Fruit fly (Drosophila melanogaster): ENCODE data around the gene Ilp6.

Ilp6 gene

DNA sequence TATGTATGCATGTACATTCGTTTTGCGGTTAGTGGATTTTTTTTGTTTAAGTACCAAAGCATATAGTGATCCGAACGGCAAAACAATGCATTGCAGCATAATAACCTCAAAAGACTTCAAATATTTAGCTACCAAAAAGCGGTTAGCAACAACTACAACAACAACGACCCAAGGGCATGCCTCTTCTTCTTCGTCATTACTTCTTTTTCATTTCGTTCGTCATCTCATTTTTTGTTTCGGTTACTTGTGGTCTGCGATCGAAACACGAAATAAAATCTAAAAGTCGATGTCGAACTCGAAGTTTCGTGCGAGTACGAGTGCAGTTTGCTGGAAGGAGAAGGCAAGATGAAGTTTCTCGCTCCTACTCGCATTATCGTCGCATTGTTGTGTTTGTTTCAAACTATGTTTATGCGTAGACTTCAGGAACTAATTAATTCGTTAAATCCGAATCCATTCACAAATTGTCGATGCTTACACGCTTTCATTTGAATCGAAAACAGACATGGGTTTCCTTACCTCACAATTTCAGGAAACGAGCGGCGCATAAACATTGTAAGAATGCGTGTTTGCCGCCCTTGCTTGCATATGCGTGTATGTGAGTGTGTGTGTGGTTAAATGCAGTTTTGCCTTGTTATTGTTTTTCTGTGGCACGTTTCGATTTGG is 35.6 kb downstream of the Ilp6 start (continued):
- TF ChIP-seq Blimp-1 (GFP tag; optimal IDR thresholded peaks at IDR 0.05) (peak; percentile 77), fd59A (GFP tag; optimal IDR thresholded peaks at IDR 0.05) (peak; percentile 84), cyc (GFP tag; optimal IDR thresholded peaks at IDR 0.05) (peak; percentile 94), CG1621 (tag; optimal IDR thresholded peaks at IDR 0.05) (peak; percentile 93), CG6808 (GFP tag; optimal IDR thresholded peaks at IDR 0.05) (peak; percentile 85), pdm3 (GFP tag; optimal IDR thresholded peaks at IDR 0.05) (peak; percentile 93), CG6792 (GFP tag; optimal IDR thresholded peaks at IDR 0.05) (peak; percentile 91), CG6163 (GFP tag; IDR thresholded peaks at IDR 0.05) (peak; percentile 97), Eip75B (GFP tag; optimal IDR thresholded peaks at IDR 0.05) (peak; percentile 95), CG8319 (GFP tag; optimal IDR thresholded peaks at IDR 0.05) (peak; percentile 86), Smox (GFP tag; optimal IDR thresholded peaks at IDR 0.05) (peak; percentile 88), Sox14 (GFP tag; optimal IDR thresholded peaks at IDR 0.05) (peak; percentile 92), fkh (GFP tag; optimal IDR thresholded peaks at IDR 0.05) (peak; percentile 44), CG31627 (GFP tag; optimal IDR thresholded peaks at IDR 0.05) (peak; percentile 86), CG10669 (GFP tag; optimal IDR thresholded peaks at IDR 0.05) (peak; percentile 95), Sox15 (GFP tag; optimal IDR thresholded peaks at IDR 0.05) (peak; percentile 70), ss (GFP tag; optimal IDR thresholded peaks at IDR 0.05) (peak; percentile 95), CG10631 (GFP tag; optimal IDR thresholded peaks at IDR 0.05) (peak; percentile 89), Gug (GFP tag; IDR thresholded peaks at IDR 0.05) (peak; percentile 87), salr (GFP tag; optimal IDR thresholded peaks at IDR 0.05) (peak; percentile 79 to 91), CG8119 (GFP tag; IDR thresholded peaks at IDR 0.05) (peak; percentile 85), achi (GFP tag; optimal IDR thresholded peaks at IDR 0.05) (peak; percentile 87), Ets21C (GFP tag; optimal IDR thresholded peaks at IDR 0.05) (peak; percentile 84), CG6854 (GFP tag; optimal IDR thresholded peaks at IDR 0.05) (peak; percentile 91)

DNA sequence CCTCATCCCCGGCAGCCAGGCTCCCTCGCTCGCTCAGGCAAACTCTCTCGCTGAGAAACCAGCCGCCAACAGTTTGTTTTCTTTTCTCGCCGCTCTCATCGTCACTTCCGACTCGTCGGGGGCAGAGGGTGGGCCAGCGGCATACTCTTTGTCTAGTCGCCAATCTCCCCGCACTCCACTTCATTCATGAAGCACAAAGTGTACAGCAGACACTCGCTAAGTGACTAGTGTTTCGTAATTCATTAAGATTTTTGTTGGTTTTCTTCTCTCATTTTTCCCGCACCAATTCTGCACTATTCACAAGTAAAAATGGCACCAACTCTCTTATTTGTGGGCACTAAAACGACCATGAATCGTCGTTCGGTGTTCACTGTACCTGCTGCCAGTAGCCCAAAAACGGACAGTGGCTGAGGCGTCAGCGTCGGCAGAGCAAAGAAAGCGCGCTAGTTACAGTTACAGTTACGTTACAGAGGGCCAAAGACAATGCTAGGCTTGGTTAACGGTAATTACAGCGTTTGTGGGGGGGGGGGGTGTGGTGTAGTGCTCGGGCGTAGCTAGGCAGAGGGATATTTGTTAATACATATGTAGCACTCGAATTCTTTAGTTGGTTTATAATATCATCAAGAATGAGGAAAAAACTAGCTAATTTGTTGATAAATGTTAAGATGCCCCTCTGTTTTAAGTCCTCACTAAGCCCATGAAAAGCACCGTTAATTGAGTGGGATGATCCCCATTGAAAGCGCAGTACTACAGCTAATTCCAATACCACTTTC is 36.8 kb downstream of the Ilp6 start:
- TF ChIP-seq Ets96B (tag; optimal IDR thresholded peaks at IDR 0.05) (peak; percentile 91), CG6854 (GFP tag; optimal IDR thresholded peaks at IDR 0.05) (peak; percentile 42), Hr39 (GFP tag; optimal IDR thresholded peaks at IDR 0.05) (peak; percentile 95), Lpt (GFP tag; optimal IDR thresholded peaks at IDR 0.05) (peak; percentile 95), fd85E (GFP tag; optimal IDR thresholded peaks at IDR 0.05) (peak; percentile 72), lz (GFP tag; optimal IDR thresholded peaks at IDR 0.05) (peak; percentile 94), Smox (GFP tag; optimal IDR thresholded peaks at IDR 0.05) (peak; percentile 88), eg (GFP tag; IDR thresholded peaks at IDR 0.05) (peak; percentile 97), CG6792 (GFP tag; optimal IDR thresholded peaks at IDR 0.05) (peak; percentile 95), CG7368 (GFP tag; optimal IDR thresholded peaks at IDR 0.05) (peak; percentile 95), vri (GFP tag; optimal IDR thresholded peaks at IDR 0.05) (peak; percentile 85), achi (GFP tag; optimal IDR thresholded peaks at IDR 0.05) (peak; percentile 93), Hr38 (GFP tag; optimal IDR thresholded peaks at IDR 0.05) (peak; percentile 92), svp (GFP tag) (peak; percentile 94), Eip78C (GFP tag) (peak; percentile 98), CG34406 (GFP tag; optimal IDR thresholded peaks at IDR 0.05) (peak; percentile 87), CG15336 (GFP tag; IDR thresholded peaks at IDR 0.05) (peak; percentile 97), CG6808 (GFP tag; optimal IDR thresholded peaks at IDR 0.05) (peak; percentile 82), CG11902 (GFP tag; optimal IDR thresholded peaks at IDR 0.05) (peak; percentile 91), CG8632 (GFP tag; optimal IDR thresholded peaks at IDR 0.05) (peak; percentile 88), Met (GFP tag; optimal IDR thresholded peaks at IDR 0.05) (peak; percentile 92), CG31627 (GFP tag; optimal IDR thresholded peaks at IDR 0.05) (peak; percentile 93), net (GFP tag; optimal IDR thresholded peaks at IDR 0.05) (peak; percentile 94), CG8119 (GFP tag; IDR thresholded peaks at IDR 0.05) (peak; percentile 96), Eip75B (GFP tag; optimal IDR thresholded peaks at IDR 0.05) (peak; percentile 94), CG11762 (GFP tag; optimal IDR thresholded peaks at IDR 0.05; ENCODE audit: insufficient read depth) (peak; percentile 75), acj6 (GFP tag; optimal IDR thresholded peaks at IDR 0.05) (peak; percentile 95), topi (GFP tag; optimal IDR thresholded peaks at IDR 0.05) (peak; percentile 93), fd59A (GFP tag; optimal IDR thresholded peaks at IDR 0.05) (peak; percentile 88), OdsH (GFP tag; optimal IDR thresholded peaks at IDR 0.05) (peak; percentile 96), CG10631 (GFP tag; optimal IDR thresholded peaks at IDR 0.05) (peak; percentile 96), CG10669 (GFP tag; optimal IDR thresholded peaks at IDR 0.05) (peak; percentile 93), Sox102F (GFP tag; optimal IDR thresholded peaks at IDR 0.05) (peak; percentile 91), CG6163 (GFP tag; IDR thresholded peaks at IDR 0.05) (peak; percentile 97)
